Fruit fly (Drosophila melanogaster) whole organism, embryonic: Measurements from ENCODE around the gene VhaM9.7-d.

Source experiments
- Atf3 ChIP-seq: fragments of 200-800 bp; sonication (Bioruptor generic); optimal IDR thresholded peaks from 3 replicates; lab custom pipeline; 2016; ENCODE audit warnings: missing biosample characterization, missing genetic modification characterization
- Bteb2 ChIP-seq: fragments of 200-800 bp; sonication (Bioruptor generic); optimal IDR thresholded peaks from 2 replicates; lab custom pipeline; 2016; ENCODE audit warnings: missing biosample characterization, missing genetic modification characterization
- CG10267 ChIP-seq: fragments of 200-800 bp; sonication (Bioruptor generic); optimal IDR thresholded peaks from 2 replicates; lab custom pipeline; 2018; ENCODE audit warnings: missing biosample characterization, mild to moderate bottlenecking, missing genetic modification characterization, moderate library complexity
- CG11085 ChIP-seq: fragments of 200-800 bp; sonication (Bioruptor generic); IDR thresholded peaks from 2 replicates; pipeline ENCODE4 v1.3.6; 2022; ENCODE audit warnings: missing biosample characterization, missing genetic modification characterization
- CG11093 ChIP-seq: fragments of 200-800 bp; sonication (Bioruptor generic); IDR thresholded peaks from 3 replicates; pipeline ENCODE4 v1.3.6; 2022; ENCODE audit warnings: missing biosample characterization, missing genetic modification characterization
- CG11247 ChIP-seq: fragments of 200-800 bp; sonication (Bioruptor generic); IDR thresholded peaks from 2 replicates; pipeline ENCODE4 v1.3.6; 2022; ENCODE audit warnings: missing biosample characterization, missing genetic modification characterization
- CG13894 ChIP-seq: fragments of 200-800 bp; sonication (Bioruptor generic); optimal IDR thresholded peaks from 3 replicates; lab custom pipeline; 2018; ENCODE audit warnings: missing biosample characterization, mild to moderate bottlenecking, missing genetic modification characterization, moderate library complexity
- CG14014 ChIP-seq: fragments of 200-800 bp; sonication (Bioruptor generic); IDR thresholded peaks from 2 replicates; pipeline ENCODE4 v1.3.6; 2022; ENCODE audit warnings: missing biosample characterization, missing genetic modification characterization
- CG15601 ChIP-seq: fragments of 200-800 bp; sonication (Bioruptor generic); optimal IDR thresholded peaks from 3 replicates; lab custom pipeline; 2019; ENCODE audit warnings: missing biosample characterization, mild to moderate bottlenecking, missing genetic modification characterization, moderate library complexity
- CG17186 ChIP-seq: fragments of 200-800 bp; sonication (Bioruptor generic); optimal IDR thresholded peaks from 3 replicates; lab custom pipeline; 2017; ENCODE audit warnings: missing biosample characterization, missing genetic modification reagents, missing genetic modification characterization
- CG17385 ChIP-seq: fragments of 200-800 bp; sonication (Bioruptor generic); optimal IDR thresholded peaks from 3 replicates; lab custom pipeline; 2018; ENCODE audit warnings: missing biosample characterization, mild to moderate bottlenecking, missing genetic modification characterization
- CG18476 ChIP-seq: fragments of 200-800 bp; sonication (Bioruptor generic); optimal IDR thresholded peaks from 2 replicates; lab custom pipeline; 2016; ENCODE audit warnings: missing biosample characterization, mild to moderate bottlenecking, missing genetic modification characterization
- CG2120 ChIP-seq: fragments of 200-800 bp; sonication (Bioruptor generic); optimal IDR thresholded peaks from 3 replicates; lab custom pipeline; 2016; ENCODE audit warnings: missing biosample characterization, missing genetic modification characterization
- CG2712 ChIP-seq: fragments of 200-800 bp; optimal IDR thresholded peaks from 3 replicates; lab custom pipeline; 2019; ENCODE audit warnings: missing biosample characterization, mild to moderate bottlenecking, missing genetic modification characterization, moderate library complexity
- CG33557 ChIP-seq: fragments of 200-800 bp; sonication (Bioruptor generic); optimal IDR thresholded peaks from 2 replicates; lab custom pipeline; 2019; ENCODE audit warnings: missing biosample characterization, mild to moderate bottlenecking, missing genetic modification characterization, moderate library complexity
- CG43689 ChIP-seq: fragments of 200-800 bp; sonication (Bioruptor generic); IDR thresholded peaks from 2 replicates; pipeline ENCODE4 v1.3.6; 2022; ENCODE audit warnings: missing biosample characterization, missing genetic modification characterization
- CG5245 ChIP-seq: fragments of 200-800 bp; sonication (Bioruptor generic); optimal IDR thresholded peaks from 3 replicates; lab custom pipeline; 2016; ENCODE audit warnings: missing biosample characterization, missing genetic modification characterization
- CG7786 ChIP-seq: fragments of 200-800 bp; sonication (Bioruptor generic); optimal IDR thresholded peaks from 2 replicates; lab custom pipeline; 2016; ENCODE audit warnings: missing biosample characterization, missing genetic modification characterization
- CG9797 ChIP-seq: fragments of 200-800 bp; sonication (Bioruptor generic); optimal IDR thresholded peaks from 3 replicates; lab custom pipeline; 2018; ENCODE audit warnings: missing biosample characterization, mild to moderate bottlenecking, missing genetic modification characterization
- D19B ChIP-seq: fragments of 200-800 bp; sonication (Bioruptor generic); optimal IDR thresholded peaks from 2 replicates; lab custom pipeline; 2017; ENCODE audit warnings: missing biosample characterization, mild to moderate bottlenecking, missing genetic modification characterization
- Fer1 ChIP-seq: fragments of 200-800 bp; sonication (Bioruptor generic); optimal IDR thresholded peaks from 2 replicates; lab custom pipeline; 2017; ENCODE audit warnings: missing biosample characterization, mild to moderate bottlenecking, missing genetic modification characterization
- H2.0 ChIP-seq: fragments of 200-800 bp; sonication (Bioruptor generic); IDR thresholded peaks from 2 replicates; pipeline ENCODE4 v1.3.6; 2022; ENCODE audit warnings: missing biosample characterization, missing genetic modification characterization
- HLH54F ChIP-seq: fragments of 200-800 bp; sonication (Bioruptor generic); optimal IDR thresholded peaks from 3 replicates; lab custom pipeline; 2016; ENCODE audit warnings: missing biosample characterization, missing genetic modification characterization
- Hsf ChIP-seq: fragments of 200-800 bp; sonication (Bioruptor generic); optimal IDR thresholded peaks from 3 replicates; lab custom pipeline; 2016; ENCODE audit warnings: missing biosample characterization, missing genetic modification characterization
- Mes4 ChIP-seq: fragments of 200-800 bp; sonication (Bioruptor generic); optimal IDR thresholded peaks from 2 replicates; lab custom pipeline; 2016; ENCODE audit warnings: missing biosample characterization, missing genetic modification characterization
- Neu2 ChIP-seq: fragments of 200-800 bp; sonication (Bioruptor generic); optimal IDR thresholded peaks from 3 replicates; lab custom pipeline; 2016; ENCODE audit warnings: missing biosample characterization, missing genetic modification characterization, borderline replicate concordance
- Oli ChIP-seq: fragments of 200-800 bp; sonication (Bioruptor generic); optimal IDR thresholded peaks from 2 replicates; lab custom pipeline; 2018; ENCODE audit warnings: missing biosample characterization, mild to moderate bottlenecking, missing genetic modification characterization, moderate library complexity
- Opbp ChIP-seq: fragments of 200-800 bp; sonication (Bioruptor generic); IDR thresholded peaks from 3 replicates; pipeline ENCODE4 v1.3.6; 2022; ENCODE audit warnings: missing biosample characterization, missing genetic modification characterization; ENCODE audit not compliant: partially characterized antibody
- Optix ChIP-seq: fragments of 200-800 bp; sonication (Bioruptor generic); IDR thresholded peaks from 3 replicates; pipeline ENCODE4 v1.3.6; 2022; ENCODE audit warnings: missing biosample characterization, missing genetic modification characterization
- Poxn ChIP-seq: fragments of 200-800 bp; sonication (Bioruptor generic); IDR thresholded peaks from 2 replicates; pipeline ENCODE4 v1.3.6; 2022; ENCODE audit warnings: missing biosample characterization, missing genetic modification characterization
- Ptx1 ChIP-seq: fragments of 200-800 bp; sonication (Bioruptor generic); IDR thresholded peaks from 2 replicates; pipeline ENCODE4 v1.3.6; 2022; ENCODE audit warnings: missing biosample characterization, missing genetic modification characterization
- Sox102F ChIP-seq: fragments of 200-800 bp; sonication (Bioruptor generic); optimal IDR thresholded peaks from 2 replicates; lab custom pipeline; 2018; ENCODE audit warnings: missing biosample characterization, mild to moderate bottlenecking, missing genetic modification characterization, moderate library complexity
- Xrp1 ChIP-seq: fragments of 200-800 bp; sonication (Bioruptor generic); IDR thresholded peaks from 2 replicates; pipeline ENCODE4 v1.3.6; 2022; ENCODE audit warnings: missing biosample characterization, missing genetic modification characterization
- aop ChIP-seq: fragments of 200-800 bp; sonication (Bioruptor generic); IDR thresholded peaks from 2 replicates; pipeline ENCODE4 v1.3.6; 2022; ENCODE audit warnings: missing biosample characterization, missing genetic modification characterization
- bigmax ChIP-seq: fragments of 200-800 bp; sonication (Bioruptor generic); optimal IDR thresholded peaks from 2 replicates; lab custom pipeline; 2018; ENCODE audit warnings: missing biosample characterization, mild to moderate bottlenecking, missing genetic modification characterization
- gfzf ChIP-seq: fragments of 200-800 bp; sonication (Bioruptor generic); optimal IDR thresholded peaks from 2 replicates; lab custom pipeline; 2016; ENCODE audit warnings: missing biosample characterization, mild to moderate bottlenecking, missing genetic modification characterization, moderate library complexity
- ham ChIP-seq: fragments of 200-800 bp; sonication (Bioruptor generic); IDR thresholded peaks from 2 replicates; pipeline ENCODE4 v1.3.6; 2022; ENCODE audit warnings: missing biosample characterization, missing genetic modification characterization
- her ChIP-seq: fragments of 200-800 bp; sonication (Bioruptor generic); optimal IDR thresholded peaks from 2 replicates; lab custom pipeline; 2016; ENCODE audit warnings: missing biosample characterization, missing genetic modification characterization
- hkb ChIP-seq, 2 experiments: fragments of 200-800 bp in 1 of 2; fragments of >200 bp in 1 of 2; sonication (Bioruptor generic) in 1 of 2; IDR thresholded peaks in 1 of 2; optimal IDR thresholded peaks in 1 of 2; 2 replicates each; pipeline versions ENCODE4 v1.3.6 to Lab custom; 2017 to 2022; ENCODE audit warnings: missing biosample characterization in 1 of 2, missing genetic modification characterization in 1 of 2
- jing ChIP-seq: fragments of 200-800 bp; sonication (Bioruptor generic); optimal IDR thresholded peaks from 2 replicates; lab custom pipeline; 2018; ENCODE audit warnings: missing biosample characterization, mild to moderate bottlenecking, missing genetic modification characterization
- nau ChIP-seq: fragments of 200-800 bp; sonication (Bioruptor generic); optimal IDR thresholded peaks from 3 replicates; lab custom pipeline; 2017; ENCODE audit warnings: missing biosample characterization, mild to moderate bottlenecking, missing genetic modification characterization, missing genetic modification reagents
- nmo ChIP-seq: fragments of 200-800 bp; sonication (Bioruptor generic); optimal IDR thresholded peaks from 2 replicates; lab custom pipeline; 2018; ENCODE audit warnings: missing biosample characterization, mild to moderate bottlenecking, missing genetic modification characterization, moderate library complexity
- odd ChIP-seq: fragments of 200-800 bp; sonication (Bioruptor generic); optimal IDR thresholded peaks from 2 replicates; lab custom pipeline; 2017; ENCODE audit warnings: missing biosample characterization, mild to moderate bottlenecking, missing genetic modification characterization
- slp2 ChIP-seq: fragments of 200-800 bp; sonication (Bioruptor generic); optimal IDR thresholded peaks from 2 replicates; lab custom pipeline; 2016; ENCODE audit warnings: missing biosample characterization, missing genetic modification characterization
- sna ChIP-seq: fragments of 200-800 bp; sonication (Bioruptor generic); IDR thresholded peaks from 2 replicates; pipeline ENCODE4 v1.3.6; 2022; ENCODE audit warnings: missing biosample characterization, missing genetic modification characterization; ENCODE audit not compliant: partially characterized antibody
- stwl ChIP-seq: fragments of 200-800 bp; sonication (Bioruptor generic); optimal IDR thresholded peaks from 3 replicates; lab custom pipeline; 2018; ENCODE audit warnings: missing biosample characterization, mild to moderate bottlenecking, missing genetic modification characterization, moderate library complexity
- vnd ChIP-seq: fragments of 200-800 bp; sonication (Bioruptor generic); IDR thresholded peaks from 3 replicates; pipeline ENCODE4 v1.3.6; 2022; ENCODE audit warnings: missing biosample characterization, missing genetic modification characterization; ENCODE audit not compliant: partially characterized antibody
- wor ChIP-seq: fragments of 200-800 bp; sonication (Bioruptor generic); IDR thresholded peaks from 2 replicates; pipeline ENCODE4 v1.3.6; 2022; ENCODE audit warnings: missing biosample characterization, missing genetic modification characterization
- zf30C ChIP-seq: fragments of 200-800 bp; sonication (Bioruptor generic); optimal IDR thresholded peaks from 3 replicates; lab custom pipeline; 2018; ENCODE audit warnings: missing biosample characterization, mild to moderate bottlenecking, missing genetic modification characterization

The VhaM9.7-d gene

DNA sequence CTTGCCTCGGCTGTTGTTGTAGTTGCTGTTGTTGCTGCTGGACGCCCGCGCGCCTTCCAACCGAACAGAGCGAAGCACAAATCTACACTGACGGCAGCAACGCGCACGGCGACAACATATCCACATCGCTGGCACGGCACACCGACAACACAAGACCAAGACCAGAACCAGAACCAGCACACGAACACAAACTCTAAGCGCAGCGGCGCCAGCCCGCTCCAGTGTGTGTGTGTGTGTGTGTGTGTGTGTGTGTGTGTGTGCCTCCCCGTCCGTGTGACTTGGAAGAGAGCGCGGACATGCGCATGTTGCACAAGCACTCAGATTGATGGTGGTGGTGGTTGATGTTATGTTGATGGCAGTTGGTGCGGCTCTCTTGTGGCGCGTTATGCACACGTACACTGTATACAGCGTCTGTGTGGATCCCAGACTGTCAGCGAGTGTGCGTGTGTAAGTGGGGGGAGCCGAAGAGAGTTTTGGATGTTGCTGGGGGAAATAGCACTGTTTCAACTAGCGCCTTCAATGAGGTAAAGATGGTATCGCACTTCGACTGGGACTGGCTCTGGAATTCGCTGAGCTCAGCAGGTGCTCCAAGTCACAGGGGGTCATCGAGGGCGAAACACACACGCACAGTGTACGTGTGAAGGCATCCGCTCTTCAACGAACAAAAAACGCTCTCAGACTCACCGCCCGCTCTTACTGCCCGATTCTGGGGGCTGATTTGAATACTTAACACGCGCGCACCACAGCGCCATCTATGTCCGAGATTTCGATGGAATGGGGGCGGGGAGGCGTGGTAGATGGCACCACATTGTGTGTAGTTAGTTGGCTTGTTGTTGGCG is 40.6 kb upstream of the VhaM9.7-d start (continued):
- TF ChIP-seq Neu2 (GFP tag; lab: Kevin White, UChicago) (no peak), hkb (optimal IDR thresholded peaks at IDR 0.05; lab: Kevin White, UChicago) (no peak), hkb (GFP tag; IDR thresholded peaks at IDR 0.05; lab: Robert Waterston, UW) (no peak), CG14014 (GFP tag; lab: Robert Waterston, UW) (no peak), CG2712 (no peak), nmo (no peak), stwl (no peak), Xrp1 (GFP tag; lab: Robert Waterston, UW) (no peak), H2.0 (GFP tag; lab: Robert Waterston, UW) (no peak), gfzf (GFP tag; lab: Kevin White, UChicago) (no peak), nau (GFP tag; lab: Kevin White, UChicago) (no peak), zf30C (no peak), CG7786 (GFP tag; lab: Kevin White, UChicago) (no peak), CG5245 (GFP tag; lab: Kevin White, UChicago) (no peak), vnd (GFP tag; lab: Robert Waterston, UW) (no peak), Hsf (GFP tag; lab: Kevin White, UChicago) (no peak), Sox102F (no peak), sna (GFP tag; lab: Robert Waterston, UW) (peak; percentile 63), Atf3 (GFP tag; lab: Kevin White, UChicago) (no peak), odd (GFP tag; lab: Kevin White, UChicago) (no peak), CG10267 (tag; lab: Kevin White, UChicago) (no peak), CG33557 (GFP tag; lab: Kevin White, UChicago) (no peak), Mes4 (no peak), Opbp (peak; percentile 46; the same call in 2 of the 3 replicates), CG15601 (tag; lab: Kevin White, UChicago) (peak; percentile 45), CG9797 (GFP tag; lab: Kevin White, UChicago) (no peak), Ptx1 (no peak), Bteb2 (GFP tag; lab: Kevin White, UChicago) (no peak), slp2 (GFP tag; lab: Kevin White, UChicago) (no peak), CG11085 (no peak), Oli (tag; lab: Kevin White, UChicago) (no peak), HLH54F (GFP tag; lab: Kevin White, UChicago) (no peak), Optix (no peak), bigmax (GFP tag; lab: Kevin White, UChicago) (no peak), CG43689 (GFP tag; lab: Robert Waterston, UW) (no peak), CG17385 (GFP tag; lab: Kevin White, UChicago) (no peak), Fer1 (GFP tag; lab: Kevin White, UChicago) (no peak), CG13894 (tag; lab: Kevin White, UChicago) (no peak), wor (GFP tag; lab: Robert Waterston, UW) (no peak), CG11247 (GFP tag; lab: Robert Waterston, UW) (0 out of 2 replicates have a peak, but pooled peaks have one; percentile 33), CG17186 (GFP tag; lab: Kevin White, UChicago) (no peak), CG11093 (GFP tag; lab: Robert Waterston, UW) (0 out of 3 replicates have a peak, but pooled peaks have one; percentile 23), CG18476 (no peak), CG2120 (GFP tag; lab: Kevin White, UChicago) (no peak), ham (GFP tag; lab: Robert Waterston, UW) (no peak), jing (no peak), Poxn (GFP tag; lab: Robert Waterston, UW) (no peak), D19B (GFP tag; lab: Kevin White, UChicago) (no peak), her (no peak), aop (GFP tag; lab: Robert Waterston, UW) (no peak)
